Worm (Caenorhabditis elegans) whole organism, L4 larva: ENCODE data around the gene F52G3.7.

Source experiments
- F37D6.2 ChIP-seq: sonication (generic microtip); optimal IDR thresholded peaks from 2 replicates; lab custom pipeline; 2016; ENCODE audit warnings: mild to moderate bottlenecking, missing genetic modification characterization, missing compliant biosample characterization
- ZK337.2 ChIP-seq: fragments of 200-800 bp; sonication (Bioruptor generic); IDR thresholded peaks from 2 replicates; pipeline ENCODE4 v1.3.6; 2022; ENCODE audit warnings: missing genetic modification reagents, missing genetic modification characterization, missing compliant biosample characterization
- ceh-82 ChIP-seq: sonication (generic microtip); optimal IDR thresholded peaks from 2 replicates; lab custom pipeline; 2017; ENCODE audit warnings: missing biosample characterization, missing genetic modification characterization
- hlh-11 ChIP-seq: fragments of 200-800 bp; sonication (Bioruptor generic); optimal IDR thresholded peaks from 2 replicates; lab custom pipeline; 2018; ENCODE audit warnings: mild to moderate bottlenecking, missing genetic modification characterization, missing compliant biosample characterization
- nhr-237 ChIP-seq: sonication (generic microtip); optimal IDR thresholded peaks from 2 replicates; lab custom pipeline; 2017; ENCODE audit warnings: missing biosample characterization, missing genetic modification characterization
- vab-7 ChIP-seq: fragments of 200-800 bp; sonication (Bioruptor generic); IDR thresholded peaks from 2 replicates; pipeline ENCODE4 v1.3.6; 2022; ENCODE audit warnings: missing genetic modification reagents, missing genetic modification characterization, missing compliant biosample characterization

Gene F52G3.7

ce11 chrX:17013162-17013561 is 49.4 kb downstream of the F52G3.7 start, which contains the start of gene F35B3.3:
Gene F35B3.3, plus strand, starts transcription at chrX:17013462.
- TF ChIP-seq ceh-82 (no peak), nhr-237 (no peak), F37D6.2 (tag; lab: Kevin White, UChicago) (no peak), ZK337.2 (GFP tag; lab: Robert Waterston, UW) (no peak), vab-7 (GFP tag; lab: Robert Waterston, UW) (no peak), hlh-11 (no peak)
- TF ChIP-seq, all 104 proteins: peak for 0
